Worm (Caenorhabditis elegans): ENCODE data around the gene clec-195.

Gene clec-195

DNA sequence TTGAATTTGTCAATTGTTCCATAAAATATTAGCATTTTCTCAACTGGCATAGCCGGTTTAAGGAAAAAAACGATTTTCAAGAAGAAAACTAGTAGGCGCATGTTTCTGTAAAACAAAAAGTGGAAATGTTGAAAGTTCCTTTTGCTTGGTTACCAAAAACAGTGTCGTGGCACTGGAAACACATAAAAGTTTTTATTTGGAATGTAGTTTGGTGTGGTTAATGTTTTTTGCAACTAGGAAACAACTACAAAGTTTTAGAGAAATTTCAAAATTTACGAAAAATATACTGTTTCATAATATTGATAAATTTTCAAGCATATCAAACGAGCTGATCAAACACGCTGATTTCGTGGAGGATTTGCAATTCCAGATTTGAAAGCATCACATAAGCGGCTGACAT lies at the start of gene clec-195:
Gene clec-195 (minus strand): TSS at position 101 of the 400 bp plus-strand sequence.
- no peak for TF ChIP-seq fax-1 (tag; optimal IDR thresholded peaks at IDR 0.05)
- no peak for TF ChIP-seq rnt-1 (tag; optimal IDR thresholded peaks at IDR 0.05)
- no peak for TF ChIP-seq ceh-6 (GFP tag; optimal IDR thresholded peaks at IDR 0.05)

DNA sequence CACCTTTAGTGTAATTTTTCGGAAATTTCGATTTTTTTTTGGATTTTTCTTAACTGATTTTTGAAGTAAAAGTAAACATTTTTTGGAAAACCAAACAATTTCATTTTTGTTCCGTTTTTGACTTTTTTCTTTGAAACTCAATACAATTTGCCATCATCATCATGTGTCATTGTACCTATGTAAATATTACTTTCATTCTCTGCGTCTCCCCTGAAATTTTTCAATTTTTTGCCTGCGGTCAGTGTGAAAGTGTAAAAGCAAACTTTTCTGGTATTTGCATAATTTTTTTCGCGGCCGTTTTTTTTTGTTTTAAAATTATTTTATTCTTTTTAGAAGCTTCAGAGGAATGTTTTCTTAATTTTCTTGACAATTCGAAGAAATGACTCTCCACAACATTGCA lies 48.1 kb upstream of the clec-195 start, which contains the start of gene Y116A8C.29:
Gene Y116A8C.29 (plus strand): TSS at position 328 of the 400 bp plus-strand sequence.
- TF ChIP-seq hlh-13 (GFP tag; optimal IDR thresholded peaks at IDR 0.05) = no peak
- TF ChIP-seq pqm-1 (tag; optimal IDR thresholded peaks at IDR 0.05) = no peak
- TF ChIP-seq pag-3 (tag; optimal IDR thresholded peaks at IDR 0.05; ENCODE audit: borderline replicate concordance) = no peak
- TF ChIP-seq ahr-1 (tag; optimal IDR thresholded peaks at IDR 0.05) = no peak
- no peak for TF ChIP-seq elt-4 (tag; optimal IDR thresholded peaks at IDR 0.05)
- no peak for TF ChIP-seq ceh-48 (tag; optimal IDR thresholded peaks at IDR 0.05)
- no peak for TF ChIP-seq unc-55 (GFP tag; optimal IDR thresholded peaks at IDR 0.05)
- no peak for TF ChIP-seq ceh-6 (GFP tag; optimal IDR thresholded peaks at IDR 0.05)
- no peak for TF ChIP-seq ceh-18 (tag; optimal IDR thresholded peaks at IDR 0.05)
- TF ChIP-seq T23F11.4 (GFP tag; optimal IDR thresholded peaks at IDR 0.05) = no peak
- no peak for TF ChIP-seq odd-2 (tag; optimal IDR thresholded peaks at IDR 0.05)
- no peak for TF ChIP-seq mec-3 (tag; optimal IDR thresholded peaks at IDR 0.05; ENCODE audit: borderline replicate concordance)
- TF ChIP-seq ceh-14 (tag; optimal IDR thresholded peaks at IDR 0.05) = no peak
- no peak for TF ChIP-seq pha-4 (tag; optimal IDR thresholded peaks at IDR 0.05)

ce11 chrIV:17088849-17089248 lies 43.3 kb upstream of the clec-195 start, which contains the start of gene Y116A8C.43:
Gene Y116A8C.43 (plus strand): TSS chrIV:17088851.
- TF ChIP-seq ceh-34 (tag; optimal IDR thresholded peaks at IDR 0.05) (no peak), ceh-18 (tag; optimal IDR thresholded peaks at IDR 0.05) (no peak), dmd-4 (tag; optimal IDR thresholded peaks at IDR 0.05; ENCODE audit: borderline replicate concordance) (no peak), elt-2 (tag; optimal IDR thresholded peaks at IDR 0.05) (no peak), T23F11.4 (GFP tag; optimal IDR thresholded peaks at IDR 0.05) (no peak), fkh-10 (GFP tag; optimal IDR thresholded peaks at IDR 0.05) (no peak), fax-1 (tag; optimal IDR thresholded peaks at IDR 0.05) (no peak)

DNA sequence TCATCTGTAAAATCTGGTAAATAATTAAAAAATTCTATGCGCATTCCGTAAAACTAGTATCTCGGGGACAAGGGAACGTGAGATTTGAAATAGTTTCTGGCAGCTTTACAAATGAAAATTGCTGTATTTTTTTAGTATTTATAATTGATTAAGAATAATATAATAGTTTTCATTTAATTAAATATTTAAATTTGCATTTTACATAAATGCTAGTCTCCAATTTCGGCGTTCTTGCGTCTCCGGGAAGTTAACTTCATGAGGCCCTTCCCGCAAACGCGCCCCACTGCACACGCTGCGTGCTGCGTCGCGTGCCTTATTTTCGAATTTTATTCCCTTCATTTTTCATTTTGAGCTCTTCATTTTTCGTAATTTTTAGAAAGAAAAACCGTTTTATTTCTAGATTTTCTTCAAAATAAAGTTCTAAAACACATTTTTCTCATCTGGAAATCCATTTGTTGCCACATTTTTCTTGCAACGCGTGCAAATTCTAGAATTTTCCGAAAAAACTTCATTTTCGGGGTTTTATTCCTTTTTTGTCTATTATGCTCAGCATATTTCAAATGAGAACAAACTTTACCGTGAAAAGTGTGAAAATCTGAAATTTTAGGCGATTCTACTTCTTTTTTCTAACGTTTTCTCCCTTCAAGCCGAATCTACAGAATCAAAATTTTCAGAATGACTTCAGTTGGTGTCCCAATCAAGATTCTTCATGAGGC lies 42.0 kb upstream of the clec-195 start, which contains the start of the genes snx-13 and snr-1:
Gene snx-13 (minus strand): TSS at position 55 of the 716 bp plus-strand sequence.
Gene snr-1 (plus strand): TSS at position 666 of the 716 bp plus-strand sequence.
- no peak for TF ChIP-seq pros-1 (tag; optimal IDR thresholded peaks at IDR 0.05)
- peak; percentile 48 for TF ChIP-seq ceh-6 (GFP tag; optimal IDR thresholded peaks at IDR 0.05)
- TF ChIP-seq hlh-13 (GFP tag; optimal IDR thresholded peaks at IDR 0.05) = peak; percentile 71
- TF ChIP-seq ztf-16 (tag; optimal IDR thresholded peaks at IDR 0.05) = peak; percentile 96
- TF ChIP-seq ceh-19 (GFP tag; optimal IDR thresholded peaks at IDR 0.05) = peak; percentile 94
- peak; percentile 84 for TF ChIP-seq Y22D7AL.16 (tag; optimal IDR thresholded peaks at IDR 0.05)
- TF ChIP-seq ceh-22 (tag; optimal IDR thresholded peaks at IDR 0.05) = no peak
- TF ChIP-seq lin-11 (tag; optimal IDR thresholded peaks at IDR 0.05) = peak; percentile 80
- TF ChIP-seq nhr-232 (tag; optimal IDR thresholded peaks at IDR 0.05) = no peak
- TF ChIP-seq pqm-1 (tag; optimal IDR thresholded peaks at IDR 0.05) = peak; percentile 89
- no peak for TF ChIP-seq ceh-30 (tag; optimal IDR thresholded peaks at IDR 0.05)
- peak; percentile 45 for TF ChIP-seq sox-2 (GFP tag; IDR thresholded peaks at IDR 0.05)
- TF ChIP-seq fkh-6 (tag; optimal IDR thresholded peaks at IDR 0.05) = peak; percentile 42
- no peak for TF ChIP-seq pax-1 (tag; optimal IDR thresholded peaks at IDR 0.05)
- peak; percentile 96 for TF ChIP-seq fax-1 (tag; optimal IDR thresholded peaks at IDR 0.05)
- TF ChIP-seq mec-3 (tag; optimal IDR thresholded peaks at IDR 0.05; ENCODE audit: borderline replicate concordance) = peak; percentile 95
- TF ChIP-seq gmeb-2 (tag; optimal IDR thresholded peaks at IDR 0.05) = peak; percentile 82
- TF ChIP-seq nfya-1 (tag; optimal IDR thresholded peaks at IDR 0.05) = peak; percentile 47
- peak; percentile 97 for TF ChIP-seq unc-86 (tag; optimal IDR thresholded peaks at IDR 0.05)
- TF ChIP-seq K02D7.2 (tag; optimal IDR thresholded peaks at IDR 0.05) = peak; percentile 90
- peak; percentile 66 for TF ChIP-seq syd-9 (tag; optimal IDR thresholded peaks at IDR 0.05)
- peak; percentile 87 for TF ChIP-seq C38D4.7 (GFP tag; optimal IDR thresholded peaks at IDR 0.05)
- TF ChIP-seq F13H6.1 (tag; optimal IDR thresholded peaks at IDR 0.05) = peak; percentile 93
- TF ChIP-seq unc-55 (GFP tag; optimal IDR thresholded peaks at IDR 0.05) = no peak
- peak; percentile 55 for TF ChIP-seq hlh-6 (tag; optimal IDR thresholded peaks at IDR 0.05)
- no peak for TF ChIP-seq odd-2 (tag; optimal IDR thresholded peaks at IDR 0.05)
- peak; percentile 94 for TF ChIP-seq C08G9.2 (tag; optimal IDR thresholded peaks at IDR 0.05)
- TF ChIP-seq unc-3 (GFP tag; conservative IDR thresholded peaks at IDR 0.05) = peak; percentile 72; the same call in 1 of the 2 replicates
- TF ChIP-seq unc-3 (tag; optimal IDR thresholded peaks at IDR 0.05) = peak; percentile 96
- peak; percentile 97 for TF ChIP-seq hlh-8 (tag; optimal IDR thresholded peaks at IDR 0.05)
- TF ChIP-seq madf-2 (tag; optimal IDR thresholded peaks at IDR 0.05) = peak; percentile 76
- TF ChIP-seq che-1 (tag; optimal IDR thresholded peaks at IDR 0.05) = peak; percentile 83
